Fruit fly (Drosophila melanogaster): ENCODE measurements around the gene CG15312.

DNA sequence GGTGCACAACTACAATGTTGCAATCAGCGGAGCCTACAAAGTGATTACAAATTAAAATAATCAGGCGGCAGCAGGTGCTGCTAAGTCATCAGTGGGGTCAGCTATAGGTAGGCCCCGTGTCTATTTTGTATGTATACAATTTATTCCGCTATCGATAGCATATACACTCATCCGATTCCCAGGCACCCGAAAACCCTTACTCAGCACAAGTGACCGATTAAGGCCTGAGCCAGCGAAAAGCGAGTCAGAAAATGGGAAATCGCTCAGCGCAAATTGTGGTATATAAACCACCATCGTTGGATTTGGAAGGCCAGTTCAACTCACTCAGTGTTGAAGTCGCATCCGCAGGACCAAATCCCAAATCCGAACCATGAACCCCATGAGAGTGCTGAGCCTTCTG lies 17.1 kb downstream of the CG15312 start, which contains the start of gene Yp1:
- TF ChIP-seq CG34422 (GFP tag; IDR thresholded peaks at IDR 0.05) (no peak), Rfx (GFP tag; IDR thresholded peaks at IDR 0.05) (no peak), CG13296 (GFP tag; optimal IDR thresholded peaks at IDR 0.05) (no peak)
